Worm (Caenorhabditis elegans): ENCODE measurements around the gene T24D5.3.

DNA sequence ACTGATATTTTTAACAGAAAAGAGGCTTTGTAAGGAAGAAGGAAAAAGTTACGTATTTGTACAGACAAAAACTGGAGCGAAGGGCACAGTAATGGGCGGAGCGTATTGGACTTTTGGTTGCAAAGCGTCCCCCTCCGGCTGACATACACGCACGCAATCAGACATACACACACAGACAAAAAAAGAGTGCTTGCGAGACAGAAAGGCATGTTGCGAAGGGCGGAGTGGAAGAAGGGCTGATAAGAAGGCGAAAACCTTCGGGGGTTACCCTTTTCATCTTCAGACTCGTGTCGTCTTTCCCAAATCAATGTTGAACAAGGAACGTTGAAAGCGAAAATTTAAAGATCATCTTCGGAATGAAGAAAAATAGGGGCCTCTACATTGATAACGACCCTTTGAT, 50.7 kb downstream of the T24D5.3 start:
- TF ChIP-seq Y22D7AL.16 (tag; optimal IDR thresholded peaks at IDR 0.05) (no peak), lim-6 (tag; optimal IDR thresholded peaks at IDR 0.05) (no peak), tbx-2 (tag; optimal IDR thresholded peaks at IDR 0.05) (no peak)

Data from whole organism, late embryonic.